Worm (Caenorhabditis elegans): Measurements from ENCODE around the gene R04A9.1.

ce11 chrX:410073-410572, 5.4 kb downstream of the R04A9.1 start:
- TF ChIP-seq hnd-1 (tag; optimal IDR thresholded peaks at IDR 0.05), result peak; percentile 77
- peak; percentile 89 for TF ChIP-seq aly-1 (tag; optimal IDR thresholded peaks at IDR 0.05)
- TF ChIP-seq ceh-36 (tag; optimal IDR thresholded peaks at IDR 0.05), result peak; percentile 80
- peak; percentile 92 for TF ChIP-seq scrt-1 (GFP tag; IDR thresholded peaks at IDR 0.05)
- no peak for TF ChIP-seq ama-1 (optimal IDR thresholded peaks at IDR 0.05)
- peak; percentile 82 for TF ChIP-seq ceh-13 (GFP tag; optimal IDR thresholded peaks at IDR 0.05)
- TF ChIP-seq tbx-37 (GFP tag; conservative IDR thresholded peaks at IDR 0.05), result peak; percentile 82
- peak; percentile 85 for TF ChIP-seq ets-7 (tag; optimal IDR thresholded peaks at IDR 0.05)
- peak; percentile 96 for TF ChIP-seq F13C5.2 (tag; optimal IDR thresholded peaks at IDR 0.05)

Data from whole organism, early embryonic.